Worm (Caenorhabditis elegans) whole organism, L2 larva: Measurements from ENCODE around the gene C06E2.5.
A peak's percentile ranks its signal among the peaks of the same experiment; 100 is the strongest.

Experiments used
- lin-11 ChIP-seq: fragments of 150-350 bp; sonication (generic microtip); optimal IDR thresholded peaks from 2 replicates; lab custom pipeline; 2014; ENCODE audit warnings: missing biosample characterization, missing genetic modification characterization, inconsistent platforms, mixed read lengths
- lin-13 ChIP-seq: fragments of 150-350 bp; optimal IDR thresholded peaks from 2 replicates; lab custom pipeline; 2014; ENCODE audit warnings: missing biosample characterization, missing genetic modification reagents, missing genetic modification characterization
- nhr-12 ChIP-seq: fragments of 150-350 bp; optimal IDR thresholded peaks from 2 replicates; lab custom pipeline; 2014; ENCODE audit warnings: missing biosample characterization, missing genetic modification characterization
- unc-55 ChIP-seq: fragments of 150-350 bp; sonication (generic microtip); optimal IDR thresholded peaks from 3 replicates; lab custom pipeline; 2014; ENCODE audit warnings: missing biosample characterization, missing genetic modification reagents, missing genetic modification characterization

Gene C06E2.5

ce11 chrX:8810908-8811307, 46.8 kb downstream of the C06E2.5 start, which contains the start of gene R04E5.9 (continued):
- TF ChIP-seq nhr-12 (tag; lab: Kevin White, UChicago) (no peak), lin-13 (GFP tag; lab: Kevin White, UChicago) (peak; percentile 83)

- TF ChIP-seq unc-55 (GFP tag; lab: Kevin White, UChicago) (peak; percentile 36), lin-11 (no peak)
Measured at ce11 chrX:8808740-8809139, 49.0 kb downstream of the C06E2.5 start.
